Worm (Caenorhabditis elegans) whole organism, L3 larva: ENCODE measurements around the gene mtre-1.

Experiments
- R02D3.7 ChIP-seq: fragments of 150-350 bp; optimal IDR thresholded peaks from 2 replicates; lab custom pipeline; 2014; ENCODE audit warnings: missing biosample characterization, missing genetic modification characterization
- ZK546.5 ChIP-seq: sonication (generic microtip); optimal IDR thresholded peaks from 2 replicates; lab custom pipeline; 2017; ENCODE audit warnings: missing biosample characterization, missing genetic modification characterization
- aly-2 ChIP-seq: fragments of 150-350 bp; optimal IDR thresholded peaks from 2 replicates; lab custom pipeline; 2014; ENCODE audit warnings: missing biosample characterization, missing genetic modification characterization
- ama-1 ChIP-seq: fragments of 150-350 bp; optimal IDR thresholded peaks from 2 replicates; lab custom pipeline; 2018
- ceh-16 ChIP-seq: sonication (generic microtip); optimal IDR thresholded peaks from 2 replicates; lab custom pipeline; 2017; ENCODE audit warnings: missing biosample characterization, missing genetic modification characterization
- ceh-28 ChIP-seq: fragments of 150-350 bp; optimal IDR thresholded peaks from 2 replicates; lab custom pipeline; 2014; ENCODE audit warnings: missing biosample characterization, missing genetic modification reagents, missing genetic modification characterization
- ceh-82 ChIP-seq: fragments of 150-350 bp; optimal IDR thresholded peaks from 2 replicates; lab custom pipeline; 2014; ENCODE audit warnings: missing biosample characterization, missing genetic modification characterization
- ceh-9 ChIP-seq: sonication (generic microtip); optimal IDR thresholded peaks from 2 replicates; lab custom pipeline; 2018; ENCODE audit warnings: missing biosample characterization, missing genetic modification characterization
- daf-12 ChIP-seq: fragments of 150-350 bp; optimal IDR thresholded peaks from 2 replicates; lab custom pipeline; 2014; ENCODE audit warnings: missing biosample characterization, missing genetic modification reagents, missing genetic modification characterization
- egl-27 ChIP-seq: sonication (generic microtip); optimal IDR thresholded peaks from 4 replicates; lab custom pipeline; 2017; ENCODE audit warnings: missing biosample characterization, missing genetic modification reagents, missing genetic modification characterization
- egl-5 ChIP-seq: fragments of 150-350 bp; optimal IDR thresholded peaks from 2 replicates; lab custom pipeline; 2017; ENCODE audit warnings: missing biosample characterization, missing genetic modification reagents, missing genetic modification characterization, inconsistent platforms
- elt-1 ChIP-seq: fragments of 150-350 bp; optimal IDR thresholded peaks from 2 replicates; lab custom pipeline; 2014; ENCODE audit warnings: missing biosample characterization, missing genetic modification characterization
- elt-2 ChIP-seq: sonication (generic microtip); optimal IDR thresholded peaks from 2 replicates; lab custom pipeline; 2016; ENCODE audit warnings: missing genetic modification reagents, mild to moderate bottlenecking, missing genetic modification characterization, missing compliant biosample characterization
- elt-3 ChIP-seq, 3 experiments: fragments of 150-350 bp in 1 of 3; sonication (generic microtip) in 2 of 3; optimal IDR thresholded peaks; 2 replicates in 2 of 3; 4 replicates in 1 of 3; lab custom pipeline; 2014 to 2017; ENCODE audit warnings: missing biosample characterization in 3 of 3, missing genetic modification characterization in 3 of 3
- eor-1 ChIP-seq, 2 experiments: fragments of 150-350 bp; optimal IDR thresholded peaks; 2 replicates each; lab custom pipeline; 2014 to 2018; ENCODE audit warnings: missing biosample characterization in 2 of 2, missing genetic modification characterization in 2 of 2
- fkh-10 ChIP-seq: sonication (generic microtip); optimal IDR thresholded peaks from 2 replicates; lab custom pipeline; 2017; ENCODE audit warnings: missing biosample characterization, missing genetic modification reagents, missing genetic modification characterization
- fkh-2 ChIP-seq: fragments of 150-350 bp; optimal IDR thresholded peaks from 2 replicates; lab custom pipeline; 2014; ENCODE audit warnings: missing biosample characterization, missing genetic modification reagents, missing genetic modification characterization
- fos-1 ChIP-seq: fragments of 150-350 bp; optimal IDR thresholded peaks from 2 replicates; lab custom pipeline; 2014; ENCODE audit warnings: missing biosample characterization, missing genetic modification characterization
- hmg-11 ChIP-seq: sonication (generic microtip); optimal IDR thresholded peaks from 2 replicates; lab custom pipeline; 2016; ENCODE audit warnings: missing genetic modification characterization, missing compliant biosample characterization
- jun-1 ChIP-seq: fragments of 150-350 bp; optimal IDR thresholded peaks from 2 replicates; lab custom pipeline; 2014; ENCODE audit warnings: missing biosample characterization, missing genetic modification reagents, missing genetic modification characterization
- lin-15B ChIP-seq: fragments of 150-350 bp; optimal IDR thresholded peaks from 2 replicates; lab custom pipeline; 2014; ENCODE audit warnings: missing biosample characterization, missing genetic modification characterization
- lin-39 ChIP-seq: fragments of 150-350 bp; optimal IDR thresholded peaks from 2 replicates; lab custom pipeline; 2018; ENCODE audit warnings: missing biosample characterization, missing genetic modification reagents, missing genetic modification characterization
- lsy-12 ChIP-seq: sonication (generic microtip); optimal IDR thresholded peaks from 2 replicates; lab custom pipeline; 2016; ENCODE audit warnings: mild to moderate bottlenecking, missing genetic modification characterization, missing compliant biosample characterization
- mdl-1 ChIP-seq: fragments of 150-350 bp; optimal IDR thresholded peaks from 2 replicates; lab custom pipeline; 2014; ENCODE audit warnings: missing biosample characterization, missing genetic modification characterization
- mml-1 ChIP-seq: fragments of 150-350 bp; sonication (generic microtip); optimal IDR thresholded peaks from 3 replicates; lab custom pipeline; 2014; ENCODE audit warnings: missing biosample characterization, missing genetic modification characterization
- nfya-1 ChIP-seq: sonication (generic microtip); optimal IDR thresholded peaks from 2 replicates; lab custom pipeline; 2017; ENCODE audit warnings: missing genetic modification characterization, mild to moderate bottlenecking, missing compliant biosample characterization, antibody characterized with exemption, moderate library complexity; ENCODE audit not compliant: insufficient read depth
- nhr-11 ChIP-seq: fragments of 150-350 bp; optimal IDR thresholded peaks from 2 replicates; lab custom pipeline; 2014; ENCODE audit warnings: missing biosample characterization, missing genetic modification characterization
- nhr-12 ChIP-seq: fragments of 150-350 bp; optimal IDR thresholded peaks from 2 replicates; lab custom pipeline; 2014; ENCODE audit warnings: missing biosample characterization, missing genetic modification characterization
- nhr-23 ChIP-seq: fragments of 150-350 bp; optimal IDR thresholded peaks from 2 replicates; lab custom pipeline; 2014; ENCODE audit warnings: missing biosample characterization, missing genetic modification reagents, missing genetic modification characterization
- nhr-237 ChIP-seq: fragments of 150-350 bp; optimal IDR thresholded peaks from 2 replicates; lab custom pipeline; 2014; ENCODE audit warnings: missing biosample characterization, missing genetic modification characterization
- nhr-25 ChIP-seq: sonication (generic microtip); optimal IDR thresholded peaks from 2 replicates; lab custom pipeline; 2017; ENCODE audit warnings: missing biosample characterization, missing genetic modification characterization
- nhr-28 ChIP-seq: fragments of 150-350 bp; optimal IDR thresholded peaks from 2 replicates; lab custom pipeline; 2014; ENCODE audit warnings: missing biosample characterization, missing genetic modification characterization
- nhr-43 ChIP-seq: sonication (generic microtip); optimal IDR thresholded peaks from 2 replicates; lab custom pipeline; 2016; ENCODE audit warnings: mild to moderate bottlenecking, missing genetic modification characterization, missing compliant biosample characterization; ENCODE audit not compliant: poor library complexity, severe bottlenecking
- nhr-67 ChIP-seq: fragments of 150-350 bp; optimal IDR thresholded peaks from 2 replicates; lab custom pipeline; 2014; ENCODE audit warnings: missing biosample characterization, missing genetic modification characterization
- nhr-76 ChIP-seq: fragments of 150-350 bp; sonication (generic microtip); optimal IDR thresholded peaks from 5 replicates; lab custom pipeline; 2014; ENCODE audit warnings: missing biosample characterization, missing genetic modification characterization
- nhr-77 ChIP-seq: fragments of 150-350 bp; optimal IDR thresholded peaks from 2 replicates; lab custom pipeline; 2014; ENCODE audit warnings: missing biosample characterization, missing genetic modification characterization
- pha-4 ChIP-seq: fragments of 150-350 bp; optimal IDR thresholded peaks from 2 replicates; lab custom pipeline; 2014; ENCODE audit warnings: missing biosample characterization, missing genetic modification reagents, missing genetic modification characterization
- pqm-1 ChIP-seq: fragments of 150-350 bp; optimal IDR thresholded peaks from 2 replicates; lab custom pipeline; 2017; ENCODE audit warnings: missing biosample characterization, missing genetic modification characterization, inconsistent platforms
- sea-2 ChIP-seq: fragments of 150-350 bp; sonication (generic microtip); optimal IDR thresholded peaks from 4 replicates; lab custom pipeline; 2014; ENCODE audit warnings: missing biosample characterization, missing genetic modification reagents, missing genetic modification characterization
- skn-1 ChIP-seq: fragments of 150-350 bp; optimal IDR thresholded peaks from 2 replicates; lab custom pipeline; 2014; ENCODE audit warnings: missing biosample characterization, missing genetic modification characterization
- snpc-4 ChIP-seq: fragments of 150-350 bp; optimal IDR thresholded peaks from 2 replicates; lab custom pipeline; 2014; ENCODE audit warnings: missing biosample characterization, missing genetic modification characterization
- tbx-2 ChIP-seq: sonication (generic microtip); optimal IDR thresholded peaks from 2 replicates; lab custom pipeline; 2016; ENCODE audit warnings: mild to moderate bottlenecking, missing genetic modification characterization, missing compliant biosample characterization
- unc-39 ChIP-seq: sonication (generic microtip); optimal IDR thresholded peaks from 4 replicates; lab custom pipeline; 2017; ENCODE audit warnings: missing biosample characterization, missing genetic modification characterization
- unc-62 ChIP-seq: fragments of 150-350 bp; sonication (generic microtip); optimal IDR thresholded peaks from 4 replicates; lab custom pipeline; 2014; ENCODE audit warnings: missing biosample characterization, missing genetic modification reagents, missing genetic modification characterization
- zag-1 ChIP-seq: fragments of 150-350 bp; optimal IDR thresholded peaks from 2 replicates; lab custom pipeline; 2014; ENCODE audit warnings: missing biosample characterization, missing genetic modification characterization
- ztf-11 ChIP-seq: fragments of 150-350 bp; optimal IDR thresholded peaks from 2 replicates; lab custom pipeline; 2014; ENCODE audit warnings: missing biosample characterization, missing genetic modification characterization
- ztf-4 ChIP-seq: fragments of 150-350 bp; optimal IDR thresholded peaks from 2 replicates; lab custom pipeline; 2014; ENCODE audit warnings: missing biosample characterization, missing genetic modification characterization

mtre-1 gene

DNA sequence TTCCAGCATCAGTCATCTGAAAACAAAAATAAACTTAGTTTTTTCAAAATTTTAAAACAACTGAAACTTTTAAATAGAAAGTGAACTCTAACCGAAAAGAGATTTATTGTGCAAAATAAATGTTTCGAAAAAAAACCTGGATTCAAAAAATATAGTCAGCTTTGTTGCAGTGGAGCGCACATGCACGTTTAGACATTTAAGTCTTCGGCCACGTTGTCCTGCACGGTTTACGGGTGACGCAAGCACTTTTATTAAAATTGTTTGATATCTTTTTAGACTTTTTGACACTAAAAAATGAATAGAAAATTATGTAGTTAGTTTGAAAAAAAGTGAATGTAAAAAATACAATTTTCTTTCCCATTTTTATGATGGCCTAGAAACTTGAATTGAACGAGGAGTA is 11.0 kb downstream of the mtre-1 start, which contains the start of the genes ubh-4 and algn-6:
Gene ubh-4 (minus strand): TSS at position 182 of the 400 bp plus-strand sequence.
Gene algn-6 (plus strand): TSS at position 387 of the 400 bp plus-strand sequence.
- no peak for TF ChIP-seq nhr-77 (tag; lab: Kevin White, UChicago)
- peak; percentile 43 for TF ChIP-seq nhr-25 (tag; lab: Kevin White, UChicago)
- TF ChIP-seq tbx-2 (tag; lab: Kevin White, UChicago) = no peak
- no peak for TF ChIP-seq daf-12 (tag; lab: Kevin White, UChicago)
- TF ChIP-seq mdl-1 (tag; lab: Kevin White, UChicago) = no peak
- no peak for TF ChIP-seq ceh-82 (tag; lab: Kevin White, UChicago)
- TF ChIP-seq nhr-12 = no peak
- no peak for TF ChIP-seq sea-2 (GFP tag; lab: Kevin White, UChicago)
- TF ChIP-seq fkh-10 = no peak
- TF ChIP-seq lsy-12 (tag; lab: Kevin White, UChicago) = no peak
- peak; percentile 72 for TF ChIP-seq nfya-1 (tag; lab: Kevin White, UChicago)
- TF ChIP-seq pha-4 (tag; lab: Kevin White, UChicago) = peak; percentile 78
- peak; percentile 75 for TF ChIP-seq snpc-4 (tag; lab: Kevin White, UChicago)
- no peak for TF ChIP-seq fos-1 (tag; lab: Kevin White, UChicago)
- TF ChIP-seq aly-2 = no peak
- no peak for TF ChIP-seq skn-1
- TF ChIP-seq ztf-4 = no peak
- no peak for TF ChIP-seq ceh-28
- no peak for TF ChIP-seq hmg-11 (tag; lab: Kevin White, UChicago)
- TF ChIP-seq nhr-237 = no peak
- TF ChIP-seq ceh-9 (tag; lab: Kevin White, UChicago) = no peak
- TF ChIP-seq lin-39 (tag; lab: Kevin White, UChicago) = no peak
- no peak for TF ChIP-seq unc-39
- TF ChIP-seq elt-2 (tag; lab: Kevin White, UChicago) = peak; percentile 34
- TF ChIP-seq jun-1 = no peak
- no peak for TF ChIP-seq R02D3.7 (tag; lab: Kevin White, UChicago)
- no peak for TF ChIP-seq elt-3 (tag; optimal IDR thresholded peaks at IDR 0.05; lab: Kevin White, UChicago)
- no peak for TF ChIP-seq nhr-76 (tag; lab: Kevin White, UChicago)
- TF ChIP-seq pqm-1 (tag; lab: Kevin White, UChicago) = peak; percentile 15
- peak; percentile 50 for TF ChIP-seq nhr-23 (tag; lab: Kevin White, UChicago)
- TF ChIP-seq zag-1 (tag; lab: Kevin White, UChicago) = no peak
- TF ChIP-seq ama-1 (lab: Kevin White, UChicago) = no peak
- TF ChIP-seq nhr-11 (tag; lab: Kevin White, UChicago) = no peak
- TF ChIP-seq egl-5 = no peak
- TF ChIP-seq ceh-16 (tag; lab: Kevin White, UChicago) = no peak
- no peak for TF ChIP-seq fkh-2
- peak; percentile 75 for TF ChIP-seq nhr-43 (tag; lab: Kevin White, UChicago)
- TF ChIP-seq elt-1 (tag; lab: Kevin White, UChicago) = no peak
- TF ChIP-seq ZK546.5 = no peak
- no peak for TF ChIP-seq eor-1 (tag; optimal IDR thresholded peaks at IDR 0.05; lab: Kevin White, UChicago)
- TF ChIP-seq nhr-28 = no peak
- peak; percentile 89 for TF ChIP-seq lin-15B (tag; lab: Kevin White, UChicago)
- TF ChIP-seq mml-1 (tag; lab: Kevin White, UChicago) = no peak
- TF ChIP-seq egl-27 (tag; lab: Kevin White, UChicago) = no peak
- TF ChIP-seq unc-62 = no peak
- TF ChIP-seq ztf-11 (tag; lab: Kevin White, UChicago) = no peak
- no peak for TF ChIP-seq nhr-67 (tag; lab: Kevin White, UChicago)
